Worm (Caenorhabditis elegans) whole organism, L2 larva: ENCODE results near the gene flp-14.

Source experiments
- C34F6.9 ChIP-seq: fragments of 150-350 bp; optimal IDR thresholded peaks from 2 replicates; lab custom pipeline; 2014; ENCODE audit warnings: missing biosample characterization, missing genetic modification characterization
- F13H6.1 ChIP-seq: sonication (generic microtip); optimal IDR thresholded peaks from 2 replicates; lab custom pipeline; 2016; ENCODE audit warnings: missing genetic modification characterization, missing compliant biosample characterization
- R02D3.7 ChIP-seq: fragments of 150-350 bp; optimal IDR thresholded peaks from 2 replicates; lab custom pipeline; 2014; ENCODE audit warnings: missing biosample characterization, missing genetic modification characterization
- ZK546.5 ChIP-seq: sonication (generic microtip); optimal IDR thresholded peaks from 2 replicates; lab custom pipeline; 2017; ENCODE audit warnings: missing biosample characterization, missing genetic modification characterization
- alr-1 ChIP-seq: fragments of 150-350 bp; optimal IDR thresholded peaks from 2 replicates; lab custom pipeline; 2014; ENCODE audit warnings: missing biosample characterization, missing genetic modification characterization
- aly-2 ChIP-seq: fragments of 150-350 bp; optimal IDR thresholded peaks from 2 replicates; lab custom pipeline; 2014; ENCODE audit warnings: missing biosample characterization, missing genetic modification characterization
- ama-1 ChIP-seq: fragments of 150-350 bp; optimal IDR thresholded peaks from 2 replicates; lab custom pipeline; 2018; ENCODE audit warnings: inconsistent platforms
- blmp-1 ChIP-seq: sonication (generic microtip); optimal IDR thresholded peaks from 2 replicates; lab custom pipeline; 2017; ENCODE audit warnings: missing genetic modification characterization, mild to moderate bottlenecking, missing compliant biosample characterization, antibody characterized with exemption, moderate library complexity; ENCODE audit not compliant: insufficient read depth
- ceh-16 ChIP-seq: fragments of 150-350 bp; optimal IDR thresholded peaks from 2 replicates; lab custom pipeline; 2014; ENCODE audit warnings: missing biosample characterization, missing genetic modification characterization
- crh-2 ChIP-seq: sonication (generic microtip); optimal IDR thresholded peaks from 2 replicates; lab custom pipeline; 2017; ENCODE audit warnings: missing biosample characterization, missing genetic modification characterization
- dmd-4 ChIP-seq: sonication (generic microtip); optimal IDR thresholded peaks from 2 replicates; lab custom pipeline; 2017; ENCODE audit warnings: missing biosample characterization, missing genetic modification characterization
- egl-27 ChIP-seq: sonication (generic microtip); optimal IDR thresholded peaks from 3 replicates; lab custom pipeline; 2017; ENCODE audit warnings: missing biosample characterization, missing genetic modification reagents, missing genetic modification characterization
- elt-3 ChIP-seq: sonication (generic microtip); optimal IDR thresholded peaks from 2 replicates; lab custom pipeline; 2017; ENCODE audit warnings: missing biosample characterization, missing genetic modification characterization
- fos-1 ChIP-seq: fragments of 150-350 bp; optimal IDR thresholded peaks from 2 replicates; lab custom pipeline; 2014; ENCODE audit warnings: missing biosample characterization, missing genetic modification characterization
- gmeb-1 ChIP-seq: fragments of 150-350 bp; optimal IDR thresholded peaks from 2 replicates; lab custom pipeline; 2014; ENCODE audit warnings: missing biosample characterization, missing genetic modification characterization
- lin-11 ChIP-seq: fragments of 150-350 bp; sonication (generic microtip); optimal IDR thresholded peaks from 2 replicates; lab custom pipeline; 2014; ENCODE audit warnings: missing biosample characterization, missing genetic modification characterization, inconsistent platforms, mixed read lengths
- lin-13 ChIP-seq: fragments of 150-350 bp; optimal IDR thresholded peaks from 2 replicates; lab custom pipeline; 2014; ENCODE audit warnings: missing biosample characterization, missing genetic modification reagents, missing genetic modification characterization
- lin-39 ChIP-seq: fragments of 150-350 bp; optimal IDR thresholded peaks from 2 replicates; lab custom pipeline; 2014; ENCODE audit warnings: missing biosample characterization, missing genetic modification reagents, missing genetic modification characterization
- lsy-2 ChIP-seq, 2 experiments: fragments of 150-350 bp in 1 of 2; sonication (generic microtip) in 1 of 2; optimal IDR thresholded peaks; 2 replicates each; lab custom pipeline; 2014 to 2017; ENCODE audit warnings: missing biosample characterization in 2 of 2, missing genetic modification characterization in 2 of 2
- mab-5 ChIP-seq: fragments of 150-350 bp; optimal IDR thresholded peaks from 2 replicates; lab custom pipeline; 2014; ENCODE audit warnings: missing biosample characterization, missing genetic modification characterization
- mdl-1 ChIP-seq, 2 experiments: fragments of 150-350 bp in 1 of 2; sonication (generic microtip) in 1 of 2; optimal IDR thresholded peaks; 2 replicates each; lab custom pipeline; 2017; ENCODE audit warnings: missing biosample characterization in 2 of 2, missing genetic modification characterization in 2 of 2
- nhr-11 ChIP-seq: fragments of 150-350 bp; optimal IDR thresholded peaks from 2 replicates; lab custom pipeline; 2014; ENCODE audit warnings: missing biosample characterization, missing genetic modification characterization
- nhr-21 ChIP-seq: fragments of 150-350 bp; optimal IDR thresholded peaks from 2 replicates; lab custom pipeline; 2014; ENCODE audit warnings: missing biosample characterization, missing genetic modification characterization
- nhr-25 ChIP-seq: fragments of 150-350 bp; sonication (generic microtip); optimal IDR thresholded peaks from 3 replicates; lab custom pipeline; 2014; ENCODE audit warnings: missing biosample characterization, missing genetic modification characterization
- nhr-6 ChIP-seq: fragments of 150-350 bp; optimal IDR thresholded peaks from 2 replicates; lab custom pipeline; 2014; ENCODE audit warnings: missing biosample characterization, missing genetic modification characterization
- nhr-77 ChIP-seq: fragments of 150-350 bp; optimal IDR thresholded peaks from 2 replicates; lab custom pipeline; 2014; ENCODE audit warnings: missing biosample characterization, missing genetic modification characterization
- skn-1 ChIP-seq: sonication (generic microtip); optimal IDR thresholded peaks from 2 replicates; lab custom pipeline; 2017; ENCODE audit warnings: missing biosample characterization, missing genetic modification characterization
- sma-3 ChIP-seq: sonication (generic microtip); optimal IDR thresholded peaks from 2 replicates; lab custom pipeline; 2016; ENCODE audit warnings: missing genetic modification reagents, missing genetic modification characterization, missing compliant biosample characterization
- sma-9 ChIP-seq, 2 experiments: fragments of 150-350 bp in 1 of 2; sonication (generic microtip) in 1 of 2; optimal IDR thresholded peaks; 2 replicates each; lab custom pipeline; 2014 to 2016; ENCODE audit warnings: missing genetic modification characterization in 2 of 2, mild to moderate bottlenecking in 1 of 2, missing biosample characterization in 1 of 2, missing compliant biosample characterization in 1 of 2, missing genetic modification reagents in 1 of 2, moderate library complexity in 1 of 2
- unc-39 ChIP-seq: fragments of 150-350 bp; optimal IDR thresholded peaks from 2 replicates; lab custom pipeline; 2014; ENCODE audit warnings: missing biosample characterization, missing genetic modification characterization
- unc-55 ChIP-seq: fragments of 150-350 bp; sonication (generic microtip); optimal IDR thresholded peaks from 3 replicates; lab custom pipeline; 2014; ENCODE audit warnings: missing biosample characterization, missing genetic modification reagents, missing genetic modification characterization
- unc-62 ChIP-seq: fragments of 150-350 bp; optimal IDR thresholded peaks from 2 replicates; lab custom pipeline; 2014; ENCODE audit warnings: missing biosample characterization, missing genetic modification reagents, missing genetic modification characterization
- zag-1 ChIP-seq: fragments of 150-350 bp; optimal IDR thresholded peaks from 2 replicates; lab custom pipeline; 2014; ENCODE audit warnings: missing biosample characterization, missing genetic modification characterization
- ztf-1 ChIP-seq: fragments of 200-800 bp; sonication (Bioruptor generic); conservative IDR thresholded peaks from 2 replicates; pipeline ENCODE4 v1.3.6; 2022; ENCODE audit warnings: missing genetic modification characterization, missing compliant biosample characterization
- ztf-11 ChIP-seq: sonication (generic microtip); optimal IDR thresholded peaks from 2 replicates; lab custom pipeline; 2017; ENCODE audit warnings: missing biosample characterization, missing genetic modification characterization
- ztf-4 ChIP-seq: fragments of 150-350 bp; optimal IDR thresholded peaks from 2 replicates; lab custom pipeline; 2014; ENCODE audit warnings: missing biosample characterization, missing genetic modification characterization

Gene flp-14

ce11 chrIII:12944064-12944463 is 33.8 kb downstream of the flp-14 start:
- TF ChIP-seq lsy-2 (tag; optimal IDR thresholded peaks at IDR 0.05; lab: Kevin White, UChicago) (no peak), R02D3.7 (tag; lab: Kevin White, UChicago) (no peak), elt-3 (no peak), nhr-6 (tag; lab: Kevin White, UChicago) (no peak)

- no peak for TF ChIP-seq R02D3.7 (tag; lab: Kevin White, UChicago)
- no peak for TF ChIP-seq ama-1 (lab: Kevin White, UChicago)
- no peak for TF ChIP-seq unc-39 (tag; lab: Kevin White, UChicago)
- TF ChIP-seq blmp-1, result no peak
- no peak for TF ChIP-seq nhr-77 (tag; lab: Kevin White, UChicago)
- TF ChIP-seq lin-11 (tag; lab: Kevin White, UChicago), result no peak
- TF ChIP-seq lin-13 (GFP tag; lab: Kevin White, UChicago), result no peak
- TF ChIP-seq alr-1 (tag; lab: Kevin White, UChicago), result no peak
- no peak for TF ChIP-seq unc-62 (GFP tag; lab: Kevin White, UChicago)
- TF ChIP-seq zag-1 (tag; lab: Kevin White, UChicago), result no peak
These were observed 34.8 kb downstream of the flp-14 start for ce11 chrIII:12945072-12945471.

- TF ChIP-seq ceh-16 (tag; lab: Kevin White, UChicago) (no peak), aly-2 (tag; lab: Kevin White, UChicago) (no peak), ztf-1 (GFP tag; lab: Robert Waterston, UW) (no peak), egl-27 (tag; lab: Kevin White, UChicago) (no peak), nhr-25 (tag; lab: Kevin White, UChicago) (no peak), skn-1 (tag; lab: Kevin White, UChicago) (no peak), ztf-4 (tag; lab: Kevin White, UChicago) (no peak), ztf-11 (tag; lab: Kevin White, UChicago) (no peak), lsy-2 (tag; optimal IDR thresholded peaks at IDR 0.05; lab: Kevin White, UChicago) (no peak), crh-2 (tag; lab: Kevin White, UChicago) (no peak), unc-55 (GFP tag; lab: Kevin White, UChicago) (no peak), ama-1 (lab: Kevin White, UChicago) (no peak), nhr-6 (tag; lab: Kevin White, UChicago) (no peak), dmd-4 (tag; lab: Kevin White, UChicago) (no peak), lin-39 (tag; lab: Kevin White, UChicago) (no peak), lin-11 (tag; lab: Kevin White, UChicago) (no peak)
These were observed 41.3 kb downstream of the flp-14 start, which contains the start of gene Y39E4A.1 for ce11 chrIII:12951362-12952228. Y39E4A.1 (plus strand) TSS chrIII:12951412.

- no peak for TF ChIP-seq lin-13 (GFP tag; lab: Kevin White, UChicago)
- TF ChIP-seq skn-1 (tag; lab: Kevin White, UChicago), result no peak
- no peak for TF ChIP-seq gmeb-1 (tag; lab: Kevin White, UChicago)
- TF ChIP-seq mab-5, result no peak
- no peak for TF ChIP-seq zag-1 (tag; lab: Kevin White, UChicago)
- TF ChIP-seq F13H6.1 (tag; lab: Kevin White, UChicago), result no peak
- no peak for TF ChIP-seq ztf-11 (tag; lab: Kevin White, UChicago)
- no peak for TF ChIP-seq mdl-1 (tag; optimal IDR thresholded peaks at IDR 0.05; lab: Kevin White, UChicago)
- no peak for TF ChIP-seq nhr-21 (tag; lab: Kevin White, UChicago)
- TF ChIP-seq unc-39 (tag; lab: Kevin White, UChicago), result no peak
- no peak for TF ChIP-seq lin-11 (tag; lab: Kevin White, UChicago)
- TF ChIP-seq, all 48 proteins: peak for 0
These were observed 42.3 kb downstream of the flp-14 start for ce11 chrIII:12952615-12953014.

- TF ChIP-seq unc-62 (GFP tag; lab: Kevin White, UChicago) (no peak), lin-13 (GFP tag; lab: Kevin White, UChicago) (no peak), nhr-11 (no peak), fos-1 (tag; lab: Kevin White, UChicago) (peak; percentile 85), F13H6.1 (tag; lab: Kevin White, UChicago) (no peak), unc-55 (GFP tag; lab: Kevin White, UChicago) (no peak), crh-2 (tag; lab: Kevin White, UChicago) (peak; percentile 35), blmp-1 (peak; percentile 11), gmeb-1 (tag; lab: Kevin White, UChicago) (peak; percentile 33), lin-39 (tag; lab: Kevin White, UChicago) (no peak), R02D3.7 (tag; lab: Kevin White, UChicago) (no peak), ZK546.5 (tag; lab: Kevin White, UChicago) (no peak), sma-3 (no peak), C34F6.9 (tag; lab: Kevin White, UChicago) (no peak), nhr-25 (tag; lab: Kevin White, UChicago) (no peak), alr-1 (tag; lab: Kevin White, UChicago) (no peak), sma-9 (GFP tag; optimal IDR thresholded peaks at IDR 0.05; lab: Kevin White, UChicago) (peak; percentile 28), sma-9 (tag; optimal IDR thresholded peaks at IDR 0.05; lab: Kevin White, UChicago) (no peak)
These were observed 49.0 kb downstream of the flp-14 start for ce11 chrIII:12959286-12959685.
